Worm (Caenorhabditis elegans): ENCODE data around the gene Y41G9A.17.

DNA sequence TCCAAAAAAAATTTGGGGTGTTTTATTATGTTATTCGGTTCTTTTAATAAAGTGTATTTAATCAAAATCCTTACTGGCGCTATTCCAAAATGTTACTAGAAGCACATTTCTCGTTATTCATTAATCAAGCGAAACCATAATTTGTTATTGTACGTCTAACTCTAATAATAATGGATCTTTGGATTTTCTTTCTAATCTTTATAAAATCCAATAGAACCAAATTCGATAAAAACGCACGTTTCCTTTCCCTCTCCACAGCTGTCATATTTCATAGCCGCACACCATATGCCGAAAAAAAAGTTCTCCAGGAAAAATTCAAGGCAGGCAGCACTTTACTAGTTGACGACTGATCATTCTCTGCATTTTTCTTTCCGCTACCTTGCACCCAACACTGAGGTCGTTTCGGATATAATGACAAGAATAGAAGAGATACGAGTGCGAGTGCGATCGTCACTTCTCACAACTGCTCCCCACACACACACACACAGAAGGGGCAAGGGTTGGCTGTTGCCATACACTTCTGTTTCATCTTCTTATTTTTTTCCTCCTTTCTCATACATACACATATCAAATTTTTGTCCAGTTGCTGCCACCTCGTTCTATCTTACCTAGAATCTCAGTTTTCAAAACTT, 24.1 kb upstream of the Y41G9A.17 start:
- TF ChIP-seq K12H6.12 (tag; optimal IDR thresholded peaks at IDR 0.05) (no peak), attf-5 (GFP tag; optimal IDR thresholded peaks at IDR 0.05) (no peak), lsy-27 (tag; optimal IDR thresholded peaks at IDR 0.05; ENCODE audit: borderline replicate concordance, insufficient read depth) (no peak), nhr-80 (tag; optimal IDR thresholded peaks at IDR 0.05) (no peak), snpc-4 (GFP tag; optimal IDR thresholded peaks at IDR 0.05) (no peak), snpc-4 (tag; optimal IDR thresholded peaks at IDR 0.05) (no peak)

Data from whole organism, young adult.